Fruit fly (Drosophila melanogaster) whole organism, pupa: ENCODE measurements around the gene CG8475.

Source experiments
- CG12605 ChIP-seq: fragments of 200-800 bp; sonication (Bioruptor generic); IDR thresholded peaks from 2 replicates; pipeline ENCODE4 v1.3.6; 2022; ENCODE audit warnings: missing biosample characterization, missing genetic modification characterization
- CG14655 ChIP-seq: fragments of 200-800 bp; sonication (Bioruptor generic); optimal IDR thresholded peaks from 3 replicates; lab custom pipeline; 2017; ENCODE audit warnings: mild to moderate bottlenecking, missing biosample characterization, missing genetic modification reagents, missing genetic modification characterization
- CG32121 ChIP-seq: fragments of 200-800 bp; sonication (Bioruptor generic); IDR thresholded peaks from 2 replicates; pipeline ENCODE4 v1.3.6; 2022; ENCODE audit warnings: missing biosample characterization, missing genetic modification characterization
- CG8159 ChIP-seq: fragments of 200-800 bp; sonication (Bioruptor generic); optimal IDR thresholded peaks from 3 replicates; lab custom pipeline; 2018; ENCODE audit warnings: missing biosample characterization, mild to moderate bottlenecking, missing genetic modification characterization, moderate library complexity
- CG9948 ChIP-seq: fragments of 200-800 bp; sonication (Bioruptor generic); optimal IDR thresholded peaks from 2 replicates; lab custom pipeline; 2018; ENCODE audit warnings: missing biosample characterization, mild to moderate bottlenecking, missing genetic modification characterization, moderate library complexity
- EcR ChIP-seq: fragments of 200-800 bp; sonication (Bioruptor generic); optimal IDR thresholded peaks from 3 replicates; lab custom pipeline; 2019; ENCODE audit warnings: missing biosample characterization, missing genetic modification characterization, mild to moderate bottlenecking, moderate library complexity, missing genetic modification reagents
- fd96Ca ChIP-seq: fragments of 200-800 bp; sonication (Bioruptor generic); IDR thresholded peaks from 3 replicates; pipeline ENCODE4 v1.3.6; 2022; ENCODE audit warnings: missing biosample characterization, missing genetic modification characterization
- rn ChIP-seq: fragments of 200-800 bp; sonication (Bioruptor generic); IDR thresholded peaks from 2 replicates; pipeline ENCODE4 v1.3.6; 2022; ENCODE audit warnings: missing biosample characterization, missing genetic modification characterization

dm6 chr2L:8232389-8232788, 35.7 kb upstream of the CG8475 start:
- peak; percentile 20 for TF ChIP-seq EcR (GFP tag; lab: Kevin White, UChicago)
- TF ChIP-seq CG32121 = peak; percentile 60
- TF ChIP-seq CG14655 (GFP tag; lab: Kevin White, UChicago) = peak; percentile 89
- TF ChIP-seq CG12605 (GFP tag; lab: Robert Waterston, UW) = peak; percentile 84
- peak; percentile 89 for TF ChIP-seq fd96Ca
- peak; percentile 89 for TF ChIP-seq CG8159
- peak; percentile 89 for TF ChIP-seq CG9948
- TF ChIP-seq rn (GFP tag; lab: Robert Waterston, UW) = 0 out of 2 replicates have a peak, but pooled peaks have one; percentile 26
